Worm (Caenorhabditis elegans) whole organism, late embryonic: Measurements from ENCODE around the gene F36D4.1.

Experiments
- C08G9.2 ChIP-seq: sonication (generic microtip); optimal IDR thresholded peaks from 2 replicates; lab custom pipeline; 2016; ENCODE audit warnings: mild to moderate bottlenecking, missing genetic modification characterization, moderate library complexity, missing compliant biosample characterization
- C38D4.7 ChIP-seq: fragments of 200-800 bp; sonication (Bioruptor generic); optimal IDR thresholded peaks from 2 replicates; lab custom pipeline; 2018; ENCODE audit warnings: mild to moderate bottlenecking, missing genetic modification characterization, moderate library complexity, missing compliant biosample characterization
- F13H6.1 ChIP-seq: sonication (generic microtip); optimal IDR thresholded peaks from 2 replicates; lab custom pipeline; 2016; ENCODE audit warnings: missing genetic modification characterization, missing compliant biosample characterization
- K09A11.1 ChIP-seq: sonication (generic microtip); optimal IDR thresholded peaks from 2 replicates; lab custom pipeline; 2017; ENCODE audit warnings: antibody characterized with exemption, mild to moderate bottlenecking, missing genetic modification characterization, missing compliant biosample characterization; ENCODE audit not compliant: insufficient read depth
- T23F11.4 ChIP-seq: fragments of 200-800 bp; sonication (Bioruptor generic); optimal IDR thresholded peaks from 2 replicates; lab custom pipeline; 2018; ENCODE audit warnings: mild to moderate bottlenecking, missing genetic modification characterization, missing compliant biosample characterization
- Y22D7AL.16 ChIP-seq: sonication (generic microtip); optimal IDR thresholded peaks from 2 replicates; lab custom pipeline; 2016; ENCODE audit warnings: missing genetic modification characterization, missing compliant biosample characterization
- ahr-1 ChIP-seq: sonication (generic microtip); optimal IDR thresholded peaks from 2 replicates; lab custom pipeline; 2016; ENCODE audit warnings: missing genetic modification characterization, missing compliant biosample characterization
- ceh-18 ChIP-seq: sonication (generic microtip); optimal IDR thresholded peaks from 2 replicates; lab custom pipeline; 2016; ENCODE audit warnings: missing genetic modification characterization, missing compliant biosample characterization
- ceh-19 ChIP-seq: fragments of 200-800 bp; sonication (Bioruptor generic); optimal IDR thresholded peaks from 2 replicates; lab custom pipeline; 2018; ENCODE audit warnings: mild to moderate bottlenecking, missing genetic modification characterization, missing compliant biosample characterization
- ceh-30 ChIP-seq: fragments of 150-350 bp; optimal IDR thresholded peaks from 2 replicates; lab custom pipeline; 2014; ENCODE audit warnings: missing biosample characterization, missing genetic modification characterization
- ceh-34 ChIP-seq: sonication (generic microtip); optimal IDR thresholded peaks from 2 replicates; lab custom pipeline; 2016; ENCODE audit warnings: mild to moderate bottlenecking, missing genetic modification characterization, missing compliant biosample characterization
- che-1 ChIP-seq: sonication (generic microtip); optimal IDR thresholded peaks from 2 replicates; lab custom pipeline; 2016; ENCODE audit warnings: mild to moderate bottlenecking, missing genetic modification characterization, missing compliant biosample characterization
- dmd-4 ChIP-seq: sonication (generic microtip); optimal IDR thresholded peaks from 2 replicates; lab custom pipeline; 2016; ENCODE audit warnings: borderline replicate concordance, missing genetic modification characterization, missing compliant biosample characterization
- dve-1 ChIP-seq: sonication (generic microtip); optimal IDR thresholded peaks from 2 replicates; lab custom pipeline; 2017; ENCODE audit warnings: antibody characterized with exemption, mild to moderate bottlenecking, missing genetic modification characterization, missing compliant biosample characterization
- elt-2 ChIP-seq: sonication (generic microtip); optimal IDR thresholded peaks from 2 replicates; lab custom pipeline; 2016; ENCODE audit warnings: missing genetic modification reagents, missing genetic modification characterization, missing compliant biosample characterization
- elt-4 ChIP-seq: sonication (generic microtip); optimal IDR thresholded peaks from 2 replicates; lab custom pipeline; 2016; ENCODE audit warnings: missing genetic modification characterization, missing compliant biosample characterization
- fax-1 ChIP-seq: sonication (generic microtip); optimal IDR thresholded peaks from 2 replicates; lab custom pipeline; 2016; ENCODE audit warnings: missing genotype, missing genetic modification characterization, missing compliant biosample characterization
- fkh-10 ChIP-seq: fragments of 150-350 bp; optimal IDR thresholded peaks from 2 replicates; lab custom pipeline; 2014; ENCODE audit warnings: missing biosample characterization, missing genetic modification reagents, missing genetic modification characterization
- fkh-6 ChIP-seq: sonication (generic microtip); optimal IDR thresholded peaks from 2 replicates; lab custom pipeline; 2016; ENCODE audit warnings: missing genetic modification characterization, missing compliant biosample characterization
- hlh-15 ChIP-seq: sonication (generic microtip); optimal IDR thresholded peaks from 2 replicates; lab custom pipeline; 2016; ENCODE audit warnings: missing genetic modification characterization, missing compliant biosample characterization
- hlh-30 ChIP-seq: sonication (generic microtip); optimal IDR thresholded peaks from 2 replicates; lab custom pipeline; 2017; ENCODE audit warnings: antibody characterized with exemption, missing genetic modification characterization, missing compliant biosample characterization; ENCODE audit not compliant: insufficient read depth
- nfya-1 ChIP-seq: sonication (generic microtip); optimal IDR thresholded peaks from 2 replicates; lab custom pipeline; 2017; ENCODE audit warnings: missing genetic modification characterization, mild to moderate bottlenecking, missing compliant biosample characterization, antibody characterized with exemption, moderate library complexity
- odd-2 ChIP-seq: sonication (generic microtip); optimal IDR thresholded peaks from 2 replicates; lab custom pipeline; 2017; ENCODE audit warnings: antibody characterized with exemption, mild to moderate bottlenecking, missing genetic modification characterization, missing compliant biosample characterization
- pag-3 ChIP-seq: sonication (generic microtip); optimal IDR thresholded peaks from 2 replicates; lab custom pipeline; 2016; ENCODE audit warnings: missing compliant biosample characterization, missing genetic modification characterization, borderline replicate concordance
- pat-9 ChIP-seq: fragments of 200-800 bp; sonication (Bioruptor generic); optimal IDR thresholded peaks from 2 replicates; lab custom pipeline; 2018; ENCODE audit warnings: mild to moderate bottlenecking, missing genetic modification characterization, moderate library complexity, missing compliant biosample characterization
- pqm-1 ChIP-seq: sonication (generic microtip); optimal IDR thresholded peaks from 2 replicates; lab custom pipeline; 2016; ENCODE audit warnings: missing genetic modification characterization, missing compliant biosample characterization
- ref-2 ChIP-seq: sonication (generic microtip); optimal IDR thresholded peaks from 2 replicates; lab custom pipeline; 2016; ENCODE audit warnings: missing genetic modification characterization, missing compliant biosample characterization
- rnt-1 ChIP-seq: sonication (generic microtip); optimal IDR thresholded peaks from 2 replicates; lab custom pipeline; 2016; ENCODE audit warnings: missing genetic modification characterization, missing compliant biosample characterization
- tbx-2 ChIP-seq: sonication (generic microtip); optimal IDR thresholded peaks from 2 replicates; lab custom pipeline; 2016; ENCODE audit warnings: missing genetic modification characterization, missing compliant biosample characterization
- unc-55 ChIP-seq: sonication (generic microtip); optimal IDR thresholded peaks from 2 replicates; lab custom pipeline; 2017; ENCODE audit warnings: missing biosample characterization, missing genetic modification reagents, missing genetic modification characterization
- ztf-16 ChIP-seq: sonication (generic microtip); optimal IDR thresholded peaks from 2 replicates; lab custom pipeline; 2017; ENCODE audit warnings: missing genetic modification characterization, missing compliant biosample characterization

F36D4.1 gene

ce11 chrV:9442471-9442870 is 25.7 kb downstream of the F36D4.1 start:
- TF ChIP-seq T23F11.4 (GFP tag; lab: Kevin White, UChicago) (no peak), ceh-34 (tag; lab: Kevin White, UChicago) (peak; percentile 15)
- TF ChIP-seq, all 69 proteins: peak for 1

- TF ChIP-seq elt-2 (tag; lab: Kevin White, UChicago) = peak; percentile 88
- no peak for TF ChIP-seq C08G9.2 (tag; lab: Kevin White, UChicago)
- no peak for TF ChIP-seq dmd-4 (tag; lab: Kevin White, UChicago)
- no peak for TF ChIP-seq ceh-19 (GFP tag; lab: Kevin White, UChicago)
- peak; percentile 35 for TF ChIP-seq pqm-1
- no peak for TF ChIP-seq C38D4.7
These were observed 26.4 kb downstream of the F36D4.1 start for ce11 chrV:9443109-9443508.

DNA sequence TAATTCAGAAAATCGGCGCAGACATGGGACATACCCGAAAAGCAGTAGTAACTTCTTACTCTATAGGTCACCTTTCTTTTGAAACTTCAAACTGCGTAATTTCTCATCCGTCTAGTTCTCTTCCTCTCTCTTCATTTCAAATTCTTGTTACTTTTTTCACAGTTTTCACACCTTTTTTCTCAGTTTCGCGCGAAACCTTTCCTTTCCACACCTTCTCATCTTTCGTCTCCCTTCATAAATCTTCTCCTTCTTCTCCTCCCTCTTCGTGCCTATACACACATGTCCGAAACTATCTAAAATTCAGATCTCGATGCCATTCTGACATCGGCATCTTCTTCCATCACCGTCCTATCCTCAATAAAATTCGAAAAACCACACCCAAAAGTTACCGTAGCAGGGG is 27.0 kb downstream of the F36D4.1 start, which contains the start of gene wdr-62:
Gene wdr-62, plus strand, starts transcription at position 301 of the 400 bp plus-strand sequence.
- TF ChIP-seq fax-1 (tag; lab: Kevin White, UChicago) (no peak), tbx-2 (tag; lab: Kevin White, UChicago) (no peak)

- TF ChIP-seq fkh-6 = no peak
- TF ChIP-seq hlh-15 (tag; lab: Kevin White, UChicago) = no peak
- TF ChIP-seq pag-3 (tag; lab: Kevin White, UChicago) = no peak
- no peak for TF ChIP-seq ahr-1 (tag; lab: Kevin White, UChicago)
- no peak for TF ChIP-seq T23F11.4 (GFP tag; lab: Kevin White, UChicago)
- no peak for TF ChIP-seq elt-4 (tag; lab: Kevin White, UChicago)
- TF ChIP-seq ceh-18 = no peak
- no peak for TF ChIP-seq ztf-16 (tag; lab: Kevin White, UChicago)
- no peak for TF ChIP-seq ceh-30 (tag; lab: Kevin White, UChicago)
- no peak for TF ChIP-seq fkh-10 (GFP tag; lab: Kevin White, UChicago)
- TF ChIP-seq elt-2 (tag; lab: Kevin White, UChicago) = no peak
- no peak for TF ChIP-seq che-1
- TF ChIP-seq Y22D7AL.16 (tag; lab: Kevin White, UChicago) = no peak
- TF ChIP-seq F13H6.1 = no peak
- no peak for TF ChIP-seq nfya-1 (tag; lab: Kevin White, UChicago)
These were observed 27.9 kb downstream of the F36D4.1 start for ce11 chrV:9444618-9445017.

ce11 chrV:9451485-9451884 is 34.8 kb downstream of the F36D4.1 start:
- TF ChIP-seq pqm-1 = no peak
- TF ChIP-seq fax-1 (tag; lab: Kevin White, UChicago) = no peak
- TF ChIP-seq K09A11.1 (tag; lab: Kevin White, UChicago) = no peak

DNA sequence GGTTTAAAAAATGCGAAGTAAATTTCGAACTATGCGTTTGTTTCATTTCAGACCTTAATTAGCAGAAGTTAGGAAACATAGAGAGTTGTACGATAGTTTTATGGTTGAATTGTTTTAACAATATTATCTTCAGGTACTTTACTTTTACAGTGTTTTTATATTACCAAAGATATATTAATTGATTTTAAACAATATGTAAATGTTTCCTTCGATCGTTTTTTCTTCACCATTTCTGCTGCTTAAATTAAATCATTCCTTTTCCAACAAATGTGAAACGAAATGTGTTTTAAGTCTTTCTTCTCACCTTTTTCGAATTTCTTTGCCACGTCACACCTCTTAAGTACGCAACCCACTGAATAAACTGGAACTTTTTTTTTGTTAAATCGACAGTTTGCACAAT is 36.6 kb downstream of the F36D4.1 start:
- TF ChIP-seq pat-9 = no peak
- no peak for TF ChIP-seq ref-2 (tag; lab: Kevin White, UChicago)
- no peak for TF ChIP-seq odd-2
- no peak for TF ChIP-seq rnt-1 (tag; lab: Kevin White, UChicago)
- TF ChIP-seq unc-55 (GFP tag; lab: Kevin White, UChicago) = no peak
- no peak for TF ChIP-seq hlh-30 (tag; lab: Kevin White, UChicago)
- no peak for TF ChIP-seq C38D4.7
- TF ChIP-seq dve-1 = no peak
- no peak for TF ChIP-seq pqm-1
- no peak for TF ChIP-seq ceh-18
- no peak for TF ChIP-seq tbx-2 (tag; lab: Kevin White, UChicago)
- TF ChIP-seq ztf-16 (tag; lab: Kevin White, UChicago) = no peak
